Fruit fly (Drosophila melanogaster) whole organism, embryonic: ENCODE measurements around the gene CG9919.
A peak's percentile ranks its signal among the peaks of the same experiment; 100 is the strongest.

ENCODE experiments used
- Antp ChIP-seq: fragments of 200-800 bp; sonication (Bioruptor generic); optimal IDR thresholded peaks from 3 replicates; lab custom pipeline; 2016; ENCODE audit warnings: missing biosample characterization, missing genetic modification characterization
- Atf6 ChIP-seq: fragments of 200-800 bp; sonication (Bioruptor generic); IDR thresholded peaks from 2 replicates; pipeline ENCODE4 v1.3.6; 2022; ENCODE audit warnings: missing biosample characterization, missing genetic modification characterization
- Bgb ChIP-seq: fragments of 200-800 bp; sonication (Bioruptor generic); IDR thresholded peaks from 2 replicates; pipeline ENCODE4 v1.3.6; 2022; ENCODE audit warnings: missing biosample characterization, missing genetic modification characterization; ENCODE audit not compliant: partially characterized antibody
- CG11085 ChIP-seq: fragments of 200-800 bp; sonication (Bioruptor generic); IDR thresholded peaks from 2 replicates; pipeline ENCODE4 v1.3.6; 2022; ENCODE audit warnings: missing biosample characterization, missing genetic modification characterization
- CG11696 ChIP-seq: fragments of 200-800 bp; sonication (Bioruptor generic); IDR thresholded peaks from 2 replicates; pipeline ENCODE4 v1.3.6; 2022; ENCODE audit warnings: missing biosample characterization, missing genetic modification characterization
- CG12769 ChIP-seq: fragments of 200-800 bp; sonication (Bioruptor generic); optimal IDR thresholded peaks from 2 replicates; lab custom pipeline; 2019; ENCODE audit warnings: missing biosample characterization, mild to moderate bottlenecking, missing genetic modification characterization, moderate library complexity
- CG12942 ChIP-seq: fragments of 200-800 bp; sonication (Bioruptor generic); optimal IDR thresholded peaks from 3 replicates; lab custom pipeline; 2016; ENCODE audit warnings: missing biosample characterization, missing genetic modification characterization
- CG13287 ChIP-seq: fragments of 200-800 bp; sonication (Bioruptor generic); IDR thresholded peaks from 2 replicates; pipeline ENCODE4 v1.3.6; 2022; ENCODE audit warnings: missing biosample characterization, missing genetic modification characterization; ENCODE audit not compliant: partially characterized antibody
- CG15269 ChIP-seq: fragments of 200-800 bp; sonication (Bioruptor generic); optimal IDR thresholded peaks from 2 replicates; lab custom pipeline; 2018; ENCODE audit warnings: missing biosample characterization, mild to moderate bottlenecking, missing genetic modification characterization, moderate library complexity
- CG15696 ChIP-seq: fragments of 200-800 bp; sonication (Bioruptor generic); optimal IDR thresholded peaks from 2 replicates; lab custom pipeline; 2019; ENCODE audit warnings: missing biosample characterization, mild to moderate bottlenecking, missing genetic modification characterization, moderate library complexity
- CG2889 ChIP-seq: fragments of 200-800 bp; sonication (Bioruptor generic); IDR thresholded peaks from 3 replicates; pipeline ENCODE4 v1.3.6; 2022; ENCODE audit warnings: missing biosample characterization, missing genetic modification characterization
- CG4360 ChIP-seq: fragments of 200-800 bp; sonication (Bioruptor generic); IDR thresholded peaks from 2 replicates; pipeline ENCODE4 v1.3.6; 2022; ENCODE audit warnings: missing biosample characterization, missing genetic modification characterization
- CG5180 ChIP-seq: fragments of 200-800 bp; sonication (Bioruptor generic); optimal IDR thresholded peaks from 3 replicates; lab custom pipeline; 2017; ENCODE audit warnings: missing biosample characterization, missing genetic modification characterization, mild to moderate bottlenecking, moderate library complexity, missing genetic modification reagents
- CG6175 ChIP-seq: fragments of 200-800 bp; sonication (Bioruptor generic); IDR thresholded peaks from 3 replicates; pipeline ENCODE4 v1.3.6; 2022; ENCODE audit warnings: missing biosample characterization, missing genetic modification characterization
- CG8765 ChIP-seq: fragments of 200-800 bp; sonication (Bioruptor generic); IDR thresholded peaks from 2 replicates; pipeline ENCODE4 v1.3.6; 2022; ENCODE audit warnings: missing biosample characterization, missing genetic modification characterization
- Dip3 ChIP-seq: fragments of 200-800 bp; sonication (Bioruptor generic); optimal IDR thresholded peaks from 3 replicates; lab custom pipeline; 2016; ENCODE audit warnings: missing biosample characterization, missing genetic modification characterization
- Dp ChIP-seq: fragments of 200-800 bp; sonication (Bioruptor generic); optimal IDR thresholded peaks from 2 replicates; lab custom pipeline; 2018; ENCODE audit warnings: missing biosample characterization, mild to moderate bottlenecking, missing genetic modification characterization, moderate library complexity
- Dref ChIP-seq: fragments of 200-800 bp; sonication (Bioruptor generic); IDR thresholded peaks from 2 replicates; pipeline ENCODE4 v1.3.6; 2022; ENCODE audit warnings: missing biosample characterization, missing genetic modification characterization
- Gug ChIP-seq: fragments of 200-800 bp; sonication (Bioruptor generic); IDR thresholded peaks from 4 replicates; pipeline ENCODE4 v1.3.6; 2022; ENCODE audit warnings: missing biosample characterization, missing genetic modification characterization
- H15 ChIP-seq: fragments of 200-800 bp; sonication (Bioruptor generic); IDR thresholded peaks from 3 replicates; pipeline ENCODE4 v1.3.6; 2022; ENCODE audit warnings: missing biosample characterization, missing genetic modification characterization
- HHEX ChIP-seq: fragments of 200-800 bp; sonication (Bioruptor generic); optimal IDR thresholded peaks from 3 replicates; lab custom pipeline; 2017; ENCODE audit warnings: missing biosample characterization, mild to moderate bottlenecking, missing genetic modification characterization, missing genetic modification reagents
- Hr39 ChIP-seq: fragments of >200 bp; optimal IDR thresholded peaks from 2 replicates; lab custom pipeline; 2017
- Hr51 ChIP-seq, 2 experiments: fragments of 200-800 bp; sonication (Bioruptor generic); optimal IDR thresholded peaks; 2 replicates in 1 of 2; 3 replicates in 1 of 2; lab custom pipeline; 2016 to 2018; ENCODE audit warnings: missing biosample characterization in 2 of 2, missing genetic modification characterization in 2 of 2, mild to moderate bottlenecking in 1 of 2, moderate library complexity in 1 of 2
- Hr78 ChIP-seq, 2 experiments: fragments of 200-800 bp in 1 of 2; fragments of >200 bp in 1 of 2; sonication (Bioruptor generic) in 1 of 2; optimal IDR thresholded peaks; 2 replicates each; lab custom pipeline; 2017 to 2019; ENCODE audit warnings: missing biosample characterization in 2 of 2, missing genetic modification characterization in 2 of 2, mild to moderate bottlenecking in 1 of 2, moderate library complexity in 1 of 2
- Mad ChIP-seq: fragments of 200-800 bp; sonication (Bioruptor generic); optimal IDR thresholded peaks from 2 replicates; lab custom pipeline; 2016; ENCODE audit warnings: missing biosample characterization, missing genetic modification characterization
- Max ChIP-seq: fragments of 200-800 bp; sonication (Bioruptor generic); optimal IDR thresholded peaks from 2 replicates; lab custom pipeline; 2016; ENCODE audit warnings: missing biosample characterization, mild to moderate bottlenecking, missing genetic modification characterization
- Side ChIP-seq: fragments of 200-800 bp; sonication (Bioruptor generic); optimal IDR thresholded peaks from 2 replicates; lab custom pipeline; 2016; ENCODE audit warnings: missing biosample characterization, missing genetic modification characterization
- Sin3A ChIP-seq: fragments of >200 bp; optimal IDR thresholded peaks from 2 replicates; lab custom pipeline; 2018
- Stat92E ChIP-seq, 3 experiments: fragments of >200 bp in 2 of 3; fragments of 200-800 bp in 1 of 3; sonication (Bioruptor generic) in 1 of 3; optimal IDR thresholded peaks; 2 replicates each; lab custom pipeline; 2017 to 2019; ENCODE audit warnings: missing biosample characterization in 3 of 3, missing genetic modification characterization in 3 of 3, mild to moderate bottlenecking in 1 of 3, moderate library complexity in 1 of 3
- ara ChIP-seq: fragments of 200-800 bp; sonication (Bioruptor generic); IDR thresholded peaks from 2 replicates; pipeline ENCODE4 v1.3.6; 2022; ENCODE audit warnings: missing biosample characterization, missing genetic modification characterization
- ash1 ChIP-seq: fragments of 200-800 bp; sonication (Bioruptor generic); optimal IDR thresholded peaks from 2 replicates; lab custom pipeline; 2018; ENCODE audit warnings: missing biosample characterization, mild to moderate bottlenecking, missing genetic modification characterization
- bcd ChIP-seq: fragments of 200-800 bp; sonication (Bioruptor generic); optimal IDR thresholded peaks from 2 replicates; lab custom pipeline; 2017; ENCODE audit warnings: missing biosample characterization, mild to moderate bottlenecking, missing genetic modification characterization
- bigmax ChIP-seq: fragments of 200-800 bp; sonication (Bioruptor generic); optimal IDR thresholded peaks from 2 replicates; lab custom pipeline; 2018; ENCODE audit warnings: missing biosample characterization, mild to moderate bottlenecking, missing genetic modification characterization
- corto ChIP-seq: fragments of 200-800 bp; sonication (Bioruptor generic); optimal IDR thresholded peaks from 2 replicates; lab custom pipeline; 2016; ENCODE audit warnings: missing biosample characterization, mild to moderate bottlenecking, missing genetic modification characterization, moderate library complexity
- da ChIP-seq: fragments of 200-800 bp; sonication (Bioruptor generic); optimal IDR thresholded peaks from 2 replicates; lab custom pipeline; 2016; ENCODE audit warnings: missing biosample characterization, missing genetic modification characterization
- exex ChIP-seq: fragments of 200-800 bp; sonication (Bioruptor generic); optimal IDR thresholded peaks from 4 replicates; lab custom pipeline; 2018; ENCODE audit warnings: missing biosample characterization, mild to moderate bottlenecking, missing genetic modification characterization, moderate library complexity
- grau ChIP-seq: fragments of 200-800 bp; optimal IDR thresholded peaks from 3 replicates; lab custom pipeline; 2019; ENCODE audit warnings: missing biosample characterization, mild to moderate bottlenecking, missing genetic modification characterization, moderate library complexity
- gsb ChIP-seq: fragments of 200-800 bp; sonication (Bioruptor generic); IDR thresholded peaks from 2 replicates; pipeline ENCODE4 v1.3.6; 2022; ENCODE audit warnings: missing biosample characterization, missing genetic modification characterization
- gt ChIP-seq: fragments of 200-800 bp; sonication (Bioruptor generic); IDR thresholded peaks from 2 replicates; pipeline ENCODE4 v1.3.6; 2022; ENCODE audit warnings: missing biosample characterization, missing genetic modification characterization
- jigr1 ChIP-seq: fragments of 200-800 bp; sonication (Bioruptor generic); IDR thresholded peaks from 3 replicates; pipeline ENCODE4 v1.3.6; 2022; ENCODE audit warnings: missing biosample characterization, missing genetic modification characterization
- klu ChIP-seq: fragments of 200-800 bp; sonication (Bioruptor generic); IDR thresholded peaks from 2 replicates; pipeline ENCODE4 v1.3.6; 2022; ENCODE audit warnings: missing biosample characterization, missing genetic modification characterization
- mld ChIP-seq: fragments of 200-800 bp; sonication (Bioruptor generic); IDR thresholded peaks from 3 replicates; pipeline ENCODE4 v1.3.6; 2022; ENCODE audit warnings: missing biosample characterization, missing genetic modification characterization; ENCODE audit not compliant: partially characterized antibody
- peb ChIP-seq: fragments of 200-800 bp; sonication (Bioruptor generic); IDR thresholded peaks from 2 replicates; pipeline ENCODE4 v1.3.6; 2022; ENCODE audit warnings: missing biosample characterization, missing genetic modification characterization
- pzg ChIP-seq: fragments of 200-800 bp; sonication (Bioruptor generic); optimal IDR thresholded peaks from 3 replicates; lab custom pipeline; 2018; ENCODE audit warnings: missing biosample characterization, mild to moderate bottlenecking, missing genetic modification characterization, moderate library complexity
- schlank ChIP-seq: fragments of 200-800 bp; sonication (Bioruptor generic); optimal IDR thresholded peaks from 2 replicates; lab custom pipeline; 2018; ENCODE audit warnings: missing biosample characterization, mild to moderate bottlenecking, missing genetic modification characterization
- sim ChIP-seq: fragments of 200-800 bp; sonication (Bioruptor generic); IDR thresholded peaks from 2 replicates; pipeline ENCODE4 v1.3.6; 2022; ENCODE audit warnings: missing biosample characterization, missing genetic modification characterization
- stc ChIP-seq: fragments of 200-800 bp; sonication (Bioruptor generic); IDR thresholded peaks from 2 replicates; pipeline ENCODE4 v1.3.6; 2022; ENCODE audit warnings: missing biosample characterization, missing genetic modification characterization
- stwl ChIP-seq: fragments of 200-800 bp; sonication (Bioruptor generic); optimal IDR thresholded peaks from 3 replicates; lab custom pipeline; 2018; ENCODE audit warnings: missing biosample characterization, mild to moderate bottlenecking, missing genetic modification characterization, moderate library complexity
- tll ChIP-seq, 2 experiments: fragments of 200-800 bp in 1 of 2; fragments of >200 bp in 1 of 2; sonication (Bioruptor generic) in 1 of 2; optimal IDR thresholded peaks; 2 replicates each; lab custom pipeline; 2017 to 2019; ENCODE audit warnings: missing biosample characterization in 2 of 2, missing genetic modification characterization in 2 of 2, mild to moderate bottlenecking in 1 of 2, moderate library complexity in 1 of 2
- vfl ChIP-seq: fragments of 200-800 bp; sonication (Bioruptor generic); optimal IDR thresholded peaks from 2 replicates; lab custom pipeline; 2016; ENCODE audit warnings: missing biosample characterization, missing genetic modification characterization

The CG9919 gene

dm6 chrX:16335107-16335642 lies 4.6 kb upstream of the CG9919 start (continued):
- TF ChIP-seq Sin3A (lab: Kevin White, UChicago) = no peak
- TF ChIP-seq bcd (GFP tag; lab: Kevin White, UChicago) = peak; percentile 75
- peak; percentile 34 for TF ChIP-seq exex (tag; lab: Kevin White, UChicago)
- TF ChIP-seq grau (tag; lab: Kevin White, UChicago) = peak; percentile 54
- peak; percentile 51 for TF ChIP-seq CG12769 (tag; lab: Kevin White, UChicago)
- TF ChIP-seq gt (GFP tag; lab: Robert Waterston, UW) = 0 out of 2 replicates have a peak, but pooled peaks have one; percentile 17
- peak; percentile 55 for TF ChIP-seq CG11085 (GFP tag; lab: Robert Waterston, UW)
- TF ChIP-seq tll (GFP tag; optimal IDR thresholded peaks at IDR 0.05; lab: Kevin White, UChicago) = no peak
- TF ChIP-seq ash1 (GFP tag; lab: Kevin White, UChicago) = no peak
- peak; percentile 21 for TF ChIP-seq CG15696 (tag; lab: Kevin White, UChicago)
- peak; percentile 32; the same call in 1 of the 2 replicates for TF ChIP-seq peb (GFP tag; lab: Robert Waterston, UW)
- peak; percentile 46 for TF ChIP-seq CG12942 (GFP tag; lab: Kevin White, UChicago)
- peak; percentile 71 for TF ChIP-seq ara
- TF ChIP-seq Dp (GFP tag; lab: Kevin White, UChicago) = no peak
- TF ChIP-seq pzg = peak; percentile 43
- no peak for TF ChIP-seq bigmax
- no peak for TF ChIP-seq Stat92E (GFP tag; optimal IDR thresholded peaks at IDR 0.05; lab: Kevin White, UChicago)
- TF ChIP-seq stwl (tag; lab: Kevin White, UChicago) = no peak
- peak; percentile 61; the same call in 1 of the 3 replicates for TF ChIP-seq CG2889 (GFP tag; lab: Robert Waterston, UW)
- TF ChIP-seq da (GFP tag; lab: Kevin White, UChicago) = no peak
- peak; percentile 75 for TF ChIP-seq vfl (GFP tag; lab: Kevin White, UChicago)
- TF ChIP-seq Bgb (GFP tag; lab: Robert Waterston, UW) = no peak
- peak; percentile 66 for TF ChIP-seq Antp (GFP tag; lab: Kevin White, UChicago)
- peak; percentile 48 for TF ChIP-seq CG5180
- TF ChIP-seq Gug = peak; percentile 83
- peak; percentile 60 for TF ChIP-seq Max (GFP tag; lab: Kevin White, UChicago)
- no peak for TF ChIP-seq Hr39 (lab: Kevin White, UChicago)
- TF ChIP-seq Hr78 (GFP tag; optimal IDR thresholded peaks at IDR 0.05; lab: Kevin White, UChicago) = no peak
- peak; percentile 68 for TF ChIP-seq Hr51 (GFP tag; optimal IDR thresholded peaks at IDR 0.05; lab: Kevin White, UChicago)
- TF ChIP-seq CG6175 = peak; percentile 41; the same call in 1 of the 3 replicates
- TF ChIP-seq HHEX = peak; percentile 68
- TF ChIP-seq CG11696 (GFP tag; lab: Robert Waterston, UW) = peak; percentile 64; the same call in 1 of the 2 replicates
- TF ChIP-seq corto (GFP tag; lab: Kevin White, UChicago) = no peak
- peak; percentile 64 for TF ChIP-seq schlank (tag; lab: Kevin White, UChicago)
- TF ChIP-seq gsb (GFP tag; lab: Robert Waterston, UW) = peak; percentile 60
- no peak for TF ChIP-seq mld (GFP tag; lab: Robert Waterston, UW)
- peak; percentile 84 for TF ChIP-seq Atf6 (GFP tag; lab: Robert Waterston, UW)
- TF ChIP-seq Dip3 (GFP tag; lab: Kevin White, UChicago) = peak; percentile 62
- TF ChIP-seq CG8765 (GFP tag; lab: Robert Waterston, UW) = peak; percentile 47; the same call in 1 of the 2 replicates
- TF ChIP-seq CG4360 (GFP tag; lab: Robert Waterston, UW) = 0 out of 2 replicates have a peak, but pooled peaks have one; percentile 38
- peak; percentile 19; the same call in 1 of the 2 replicates for TF ChIP-seq CG13287 (GFP tag; lab: Robert Waterston, UW)
- TF ChIP-seq Side = peak; percentile 49
- TF ChIP-seq CG15269 = peak; percentile 73
- TF ChIP-seq Mad (GFP tag; lab: Kevin White, UChicago) = peak; percentile 57
- TF ChIP-seq H15 (GFP tag; lab: Robert Waterston, UW) = peak; percentile 72
- 0 out of 2 replicates have a peak, but pooled peaks have one; percentile 40 for TF ChIP-seq klu
- TF ChIP-seq jigr1 = no peak; the same call in 1 of the 3 replicates
- no peak for TF ChIP-seq sim (GFP tag; lab: Robert Waterston, UW)
- TF ChIP-seq stc (GFP tag; lab: Robert Waterston, UW) = peak; percentile 83
- TF ChIP-seq Dref (GFP tag; lab: Robert Waterston, UW) = peak; percentile 37
